Fruit fly (Drosophila melanogaster) S2 (cell line): ENCODE data around the gene Hr39.

Source experiments
- CG8478 ChIP-seq: fragments of >200 bp; optimal IDR thresholded peaks from 2 replicates; lab custom pipeline; 2018
- CTCF ChIP-seq, 2 experiments: fragments of >200 bp; optimal IDR thresholded peaks; 2 replicates each; lab custom pipeline; 2018

DNA sequence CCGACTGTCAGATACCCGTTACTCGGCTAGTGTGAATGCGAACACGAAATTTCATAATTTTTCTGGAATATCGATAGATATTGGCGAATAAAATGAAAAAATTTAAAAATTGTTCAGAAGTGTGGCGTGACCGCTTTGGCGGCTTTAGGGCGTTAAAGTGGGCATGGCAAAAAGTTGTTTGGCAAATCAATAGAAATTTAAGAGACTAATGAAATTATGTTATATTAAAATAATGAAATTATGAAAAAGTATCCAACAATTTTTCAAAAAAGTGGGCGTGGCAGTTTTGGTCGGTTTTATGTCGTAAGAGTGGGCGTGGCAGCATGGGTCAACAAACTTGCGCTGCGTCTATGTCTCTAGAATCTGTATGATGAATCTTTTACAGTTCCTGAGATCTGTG is 65.0 kb downstream of the Hr39 start:
- no peak for TF ChIP-seq CG8478 (lab: Kevin White, UChicago)
- TF ChIP-seq CTCF (optimal IDR thresholded peaks at IDR 0.05; lab: Kevin White, UChicago): no peak
